Worm (Caenorhabditis elegans) whole organism, midembryonic: Measurements from ENCODE around the gene nhr-91.
A peak's percentile ranks its signal among the peaks of the same experiment; 100 is the strongest.

Source experiments
- T22C8.4 ChIP-seq: fragments of 200-800 bp; sonication (Bioruptor generic); IDR thresholded peaks from 2 replicates; pipeline ENCODE4 v1.3.6; 2022; ENCODE audit warnings: missing genetic modification characterization, missing compliant biosample characterization
- cog-1 ChIP-seq: sonication (generic microtip); optimal IDR thresholded peaks from 2 replicates; lab custom pipeline; 2016; ENCODE audit warnings: missing genetic modification characterization, missing compliant biosample characterization
- flt-1 ChIP-seq: fragments of 200-800 bp; sonication (Bioruptor generic); IDR thresholded peaks from 2 replicates; pipeline ENCODE4 v1.3.6; 2022; ENCODE audit warnings: missing genetic modification characterization, missing compliant biosample characterization

- TF ChIP-seq flt-1 (GFP tag; lab: Robert Waterston, UW) (no peak), cog-1 (tag; lab: Kevin White, UChicago) (no peak), T22C8.4 (GFP tag; lab: Robert Waterston, UW) (peak; percentile 15; the same call in 1 of the 2 replicates)
These were observed 32.9 kb downstream of the nhr-91 start for ce11 chrX:15342092-15342491.
